Fruit fly (Drosophila melanogaster) whole organism, pupa: ENCODE measurements around the gene CG32119.

Experiments
- CG12605 ChIP-seq: fragments of 200-800 bp; sonication (Bioruptor generic); IDR thresholded peaks from 2 replicates; pipeline ENCODE4 v1.3.6; 2022; ENCODE audit warnings: missing biosample characterization, missing genetic modification characterization
- CG13204 ChIP-seq: fragments of 200-800 bp; sonication (Bioruptor generic); optimal IDR thresholded peaks from 2 replicates; lab custom pipeline; 2018; ENCODE audit warnings: missing biosample characterization, mild to moderate bottlenecking, missing genetic modification characterization, moderate library complexity
- CG32121 ChIP-seq: fragments of 200-800 bp; sonication (Bioruptor generic); IDR thresholded peaks from 2 replicates; pipeline ENCODE4 v1.3.6; 2022; ENCODE audit warnings: missing biosample characterization, missing genetic modification characterization

DNA sequence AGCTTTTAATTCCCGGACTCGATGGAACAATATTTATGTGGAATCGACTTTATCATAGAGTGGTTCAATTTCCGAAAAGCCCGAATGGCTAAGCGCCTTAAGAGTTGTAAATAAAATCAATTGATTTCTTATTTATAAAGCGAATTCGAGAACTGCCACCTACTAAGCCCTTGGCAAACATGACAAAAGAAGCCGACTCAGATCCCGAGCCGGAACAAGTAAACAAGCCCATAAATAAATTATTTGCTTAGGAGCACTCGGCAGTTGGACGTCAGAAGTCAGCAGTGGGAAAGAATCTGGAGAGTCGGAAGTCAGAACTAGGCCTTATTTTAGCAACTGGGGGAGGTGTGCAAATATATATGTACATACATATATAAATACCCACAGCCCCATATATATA, 11.1 kb upstream of the CG32119 start:
- no peak for TF ChIP-seq CG13204 (GFP tag; lab: Kevin White, UChicago)
- no peak for TF ChIP-seq CG32121 (GFP tag; lab: Robert Waterston, UW)
- no peak for TF ChIP-seq CG12605 (GFP tag; lab: Robert Waterston, UW)
